Worm (Caenorhabditis elegans) whole organism, early embryonic: Measurements from ENCODE around the gene R13H4.5.

Experiments
- B0310.2 ChIP-seq: sonication (generic microtip); optimal IDR thresholded peaks from 2 replicates; lab custom pipeline; 2016; ENCODE audit warnings: mild to moderate bottlenecking, missing genetic modification characterization, missing compliant biosample characterization
- F13C5.2 ChIP-seq: sonication (generic microtip); optimal IDR thresholded peaks from 2 replicates; lab custom pipeline; 2017; ENCODE audit warnings: mild to moderate bottlenecking, missing genetic modification characterization, inconsistent platforms, missing compliant biosample characterization
- aly-1 ChIP-seq: sonication (generic microtip); optimal IDR thresholded peaks from 2 replicates; lab custom pipeline; 2016; ENCODE audit warnings: missing genetic modification characterization, missing compliant biosample characterization
- ama-1 ChIP-seq: fragments of 150-350 bp; optimal IDR thresholded peaks from 2 replicates; lab custom pipeline; 2014
- ceh-13 ChIP-seq: fragments of 200-800 bp; sonication (Bioruptor generic); optimal IDR thresholded peaks from 2 replicates; lab custom pipeline; 2018; ENCODE audit warnings: mild to moderate bottlenecking, missing genetic modification characterization, missing compliant biosample characterization
- ceh-36 ChIP-seq: sonication (generic microtip); optimal IDR thresholded peaks from 2 replicates; lab custom pipeline; 2016; ENCODE audit warnings: missing genetic modification characterization, inconsistent platforms, missing compliant biosample characterization
- ets-7 ChIP-seq: sonication (generic microtip); optimal IDR thresholded peaks from 2 replicates; lab custom pipeline; 2016; ENCODE audit warnings: missing genotype, missing genetic modification characterization, missing compliant biosample characterization
- flt-1 ChIP-seq: fragments of 200-800 bp; sonication (Bioruptor generic); IDR thresholded peaks from 2 replicates; pipeline ENCODE4 v1.3.6; 2022; ENCODE audit warnings: missing genetic modification characterization, missing compliant biosample characterization
- hmbx-1 ChIP-seq: sonication (generic microtip); optimal IDR thresholded peaks from 2 replicates; lab custom pipeline; 2016; ENCODE audit warnings: mild to moderate bottlenecking, missing genetic modification characterization, missing compliant biosample characterization
- hmg-4 ChIP-seq: fragments of 200-800 bp; sonication (Bioruptor generic); optimal IDR thresholded peaks from 2 replicates; lab custom pipeline; 2018; ENCODE audit warnings: mild to moderate bottlenecking, missing genetic modification characterization, missing compliant biosample characterization
- hnd-1 ChIP-seq: sonication (generic microtip); optimal IDR thresholded peaks from 2 replicates; lab custom pipeline; 2016; ENCODE audit warnings: missing genetic modification characterization, missing compliant biosample characterization
- pes-1 ChIP-seq: fragments of 200-800 bp; sonication (Bioruptor generic); IDR thresholded peaks from 2 replicates; pipeline ENCODE4 v1.3.6; 2022; ENCODE audit warnings: missing genetic modification reagents, missing genetic modification characterization, missing compliant biosample characterization
- scrt-1 ChIP-seq: fragments of 200-800 bp; sonication (Bioruptor generic); IDR thresholded peaks from 2 replicates; pipeline ENCODE4 v1.3.6; 2022; ENCODE audit warnings: missing genetic modification characterization, missing compliant biosample characterization
- sea-1 ChIP-seq: fragments of 200-800 bp; sonication (Bioruptor generic); conservative IDR thresholded peaks from 2 replicates; pipeline ENCODE4 v1.3.6; 2022; ENCODE audit warnings: missing genetic modification characterization, missing compliant biosample characterization
- tbx-11 ChIP-seq: fragments of 200-800 bp; sonication (Bioruptor generic); IDR thresholded peaks from 2 replicates; pipeline ENCODE4 v1.3.6; 2022; ENCODE audit warnings: missing genetic modification characterization, missing compliant biosample characterization
- tbx-37 ChIP-seq: fragments of 200-800 bp; sonication (Bioruptor generic); conservative IDR thresholded peaks from 2 replicates; pipeline ENCODE4 v1.3.6; 2022; ENCODE audit warnings: missing genetic modification reagents, missing genetic modification characterization, missing compliant biosample characterization
- tra-4 ChIP-seq: sonication (generic microtip); optimal IDR thresholded peaks from 2 replicates; lab custom pipeline; 2017; ENCODE audit warnings: missing genetic modification characterization, missing compliant biosample characterization

R13H4.5 gene

DNA sequence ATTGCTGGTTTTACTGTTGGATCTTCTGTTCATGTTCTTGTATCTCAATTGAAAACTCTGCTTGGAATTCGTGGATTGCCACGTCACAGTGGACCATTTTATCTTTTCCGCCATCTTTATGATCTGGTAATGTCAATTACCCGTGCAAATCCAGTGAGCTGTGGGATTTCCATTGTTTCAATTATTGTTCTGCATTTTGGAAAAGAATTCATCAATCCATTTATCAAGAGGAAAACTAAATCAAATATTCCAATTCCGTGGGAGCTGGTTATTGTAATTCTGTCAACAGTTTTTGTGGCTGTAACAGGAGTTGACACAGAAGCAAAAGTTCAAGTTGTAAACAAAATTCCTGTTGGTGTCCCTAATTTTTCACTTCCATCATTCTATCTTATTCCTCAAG, 16.2 kb downstream of the R13H4.5 start:
- TF ChIP-seq hmbx-1: no peak
- TF ChIP-seq tbx-37: no peak
- no peak for TF ChIP-seq B0310.2
- no peak for TF ChIP-seq aly-1 (tag; lab: Kevin White, UChicago)
- TF ChIP-seq F13C5.2 (tag; lab: Kevin White, UChicago): no peak
- TF ChIP-seq pes-1 (GFP tag; lab: Robert Waterston, UW): no peak
- no peak for TF ChIP-seq tra-4 (tag; lab: Kevin White, UChicago)
- no peak for TF ChIP-seq ets-7 (tag; lab: Kevin White, UChicago)
- no peak for TF ChIP-seq flt-1 (GFP tag; lab: Robert Waterston, UW)
- no peak for TF ChIP-seq ceh-13 (GFP tag; lab: Kevin White, UChicago)
- no peak for TF ChIP-seq ama-1 (lab: Kevin White, UChicago)
- no peak for TF ChIP-seq sea-1 (GFP tag; lab: Robert Waterston, UW)
- TF ChIP-seq hmg-4: no peak
- no peak for TF ChIP-seq tbx-11
- TF ChIP-seq ceh-36: no peak

DNA sequence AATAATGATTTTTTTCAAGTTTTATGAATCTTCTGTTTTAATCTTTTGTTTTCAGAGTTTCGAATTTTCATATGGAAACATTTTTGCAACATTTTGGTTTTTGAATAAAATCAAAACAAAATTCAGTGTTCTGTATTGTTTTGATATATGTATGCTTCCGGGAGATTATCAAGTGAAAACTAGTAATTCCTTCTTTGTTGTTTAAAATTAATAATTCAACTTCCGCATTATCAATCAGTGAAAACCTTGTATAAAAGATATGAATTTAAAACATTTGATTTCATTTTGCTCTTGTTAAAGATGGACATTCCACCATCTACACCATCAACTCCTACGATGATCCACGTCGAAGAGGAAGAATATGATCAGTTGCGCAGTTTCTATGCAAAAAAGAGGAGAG, 19.3 kb downstream of the R13H4.5 start, which contains the start of gene sulp-5:
TSS of gene sulp-5 (plus strand) at position 301 of the 400 bp plus-strand sequence.
- TF ChIP-seq hnd-1 (tag; lab: Kevin White, UChicago) (no peak), hmbx-1 (no peak), pes-1 (GFP tag; lab: Robert Waterston, UW) (no peak), scrt-1 (GFP tag; lab: Robert Waterston, UW) (no peak), tbx-37 (no peak), F13C5.2 (tag; lab: Kevin White, UChicago) (no peak), ets-7 (tag; lab: Kevin White, UChicago) (no peak), ceh-13 (GFP tag; lab: Kevin White, UChicago) (no peak), tbx-11 (no peak), tra-4 (tag; lab: Kevin White, UChicago) (no peak), ama-1 (lab: Kevin White, UChicago) (no peak), B0310.2 (no peak)

DNA sequence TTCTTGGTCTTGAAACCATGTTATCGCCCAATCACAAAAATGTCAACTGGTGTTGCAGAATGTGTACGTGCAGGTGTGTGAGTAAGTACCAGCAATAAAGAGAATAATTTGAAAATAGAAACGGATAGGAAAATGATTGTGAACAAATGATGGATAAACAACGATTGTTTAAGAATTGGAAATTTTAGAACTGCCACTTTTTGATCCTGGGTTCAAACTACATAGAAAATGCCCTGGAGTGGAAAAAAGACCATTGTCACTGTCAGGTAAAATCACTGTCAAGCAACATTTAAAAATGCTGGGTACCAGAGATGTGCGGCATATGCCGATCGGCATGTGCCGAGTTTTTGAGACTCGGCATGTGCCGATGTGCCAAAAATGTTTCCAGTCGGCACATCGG, 22.7 kb downstream of the R13H4.5 start:
- TF ChIP-seq hmg-4 (no peak), hnd-1 (tag; lab: Kevin White, UChicago) (no peak), ceh-13 (GFP tag; lab: Kevin White, UChicago) (no peak), sea-1 (GFP tag; lab: Robert Waterston, UW) (no peak), B0310.2 (no peak), ama-1 (lab: Kevin White, UChicago) (no peak), tbx-11 (no peak), flt-1 (GFP tag; lab: Robert Waterston, UW) (no peak), ets-7 (tag; lab: Kevin White, UChicago) (no peak), aly-1 (tag; lab: Kevin White, UChicago) (no peak), hmbx-1 (no peak)

DNA sequence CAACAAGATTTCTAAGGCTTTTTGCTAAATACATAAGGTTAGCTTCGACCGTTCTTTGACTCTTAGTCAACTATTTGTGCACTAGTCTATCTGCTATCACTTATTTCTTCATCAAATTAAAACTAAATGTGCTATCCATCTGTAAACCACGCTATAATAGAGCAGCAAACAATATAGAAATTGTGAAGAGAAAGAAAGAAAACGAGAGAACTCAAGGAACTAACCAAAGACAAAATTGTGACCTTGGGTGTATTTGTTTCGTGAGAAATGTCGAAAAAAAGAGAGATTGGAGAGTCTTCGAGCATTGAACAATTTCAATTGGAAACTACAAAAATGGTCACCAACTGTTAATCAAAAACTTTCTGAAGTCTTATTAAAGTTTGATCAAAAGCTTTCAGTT, 24.6 kb downstream of the R13H4.5 start:
- TF ChIP-seq sea-1 (GFP tag; lab: Robert Waterston, UW) (no peak), tbx-11 (no peak), aly-1 (tag; lab: Kevin White, UChicago) (no peak), ama-1 (lab: Kevin White, UChicago) (no peak), tbx-37 (no peak), hmg-4 (no peak), ceh-13 (GFP tag; lab: Kevin White, UChicago) (no peak), scrt-1 (GFP tag; lab: Robert Waterston, UW) (no peak), B0310.2 (no peak), flt-1 (GFP tag; lab: Robert Waterston, UW) (no peak), tra-4 (tag; lab: Kevin White, UChicago) (no peak)

DNA sequence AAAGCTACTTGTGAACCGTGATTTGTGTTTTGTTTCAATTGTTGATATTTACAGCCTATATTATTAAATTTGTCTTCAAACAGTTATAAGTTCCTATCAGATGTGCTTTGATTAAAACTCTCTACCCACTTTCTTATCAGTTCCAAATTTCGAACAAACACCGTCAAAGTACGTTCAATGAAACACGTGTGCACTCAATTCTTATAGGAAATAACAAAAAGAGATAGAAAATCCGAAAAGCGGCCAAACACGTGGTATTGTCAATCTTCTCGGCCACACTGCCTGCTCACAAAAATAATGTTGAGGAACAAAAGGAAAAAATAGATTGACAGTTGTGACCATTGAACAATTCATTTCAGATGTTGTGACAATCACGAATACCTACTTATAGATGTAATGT, 25.5 kb downstream of the R13H4.5 start:
- TF ChIP-seq F13C5.2 (tag; lab: Kevin White, UChicago) (no peak), tbx-11 (no peak)

DNA sequence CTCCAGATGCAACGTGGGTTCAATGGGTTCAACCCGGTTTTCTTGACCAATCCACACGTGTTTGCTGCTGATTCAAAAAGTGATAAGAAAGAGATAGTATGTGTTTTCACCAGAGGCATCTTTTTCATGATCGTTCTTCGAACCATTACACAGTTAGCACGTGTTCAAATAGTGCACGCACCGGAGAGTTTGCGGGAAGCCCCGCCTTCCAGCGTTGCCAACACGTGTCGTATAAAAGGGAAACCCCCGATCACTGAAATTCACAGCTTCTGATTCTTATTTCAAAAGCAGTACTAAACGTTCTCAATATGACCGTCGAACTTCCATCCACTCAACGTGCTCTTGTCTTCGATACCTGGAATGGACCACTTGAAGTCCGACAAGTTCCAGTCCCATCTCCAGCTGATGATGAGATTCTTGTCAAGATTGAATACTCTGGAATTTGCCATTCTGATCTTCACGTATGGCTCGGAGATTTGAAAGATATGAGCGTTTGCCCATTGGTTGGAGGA, 27.6 kb downstream of the R13H4.5 start, which contains the start of gene adh-1:
TSS of gene adh-1 (plus strand) at position 261 of the 512 bp plus-strand sequence.
- TF ChIP-seq sea-1 (GFP tag; lab: Robert Waterston, UW): no peak
- no peak for TF ChIP-seq tbx-11
- no peak for TF ChIP-seq pes-1 (GFP tag; lab: Robert Waterston, UW)
- no peak for TF ChIP-seq ceh-36
- TF ChIP-seq scrt-1 (GFP tag; lab: Robert Waterston, UW): no peak
- no peak for TF ChIP-seq ceh-13 (GFP tag; lab: Kevin White, UChicago)
- TF ChIP-seq tbx-37: no peak
- no peak for TF ChIP-seq hnd-1 (tag; lab: Kevin White, UChicago)
- no peak for TF ChIP-seq aly-1 (tag; lab: Kevin White, UChicago)
- no peak for TF ChIP-seq ama-1 (lab: Kevin White, UChicago)
- no peak for TF ChIP-seq flt-1 (GFP tag; lab: Robert Waterston, UW)
- TF ChIP-seq B0310.2: no peak
- no peak for TF ChIP-seq tra-4 (tag; lab: Kevin White, UChicago)
- TF ChIP-seq hmbx-1: no peak
- no peak for TF ChIP-seq hmg-4
- TF ChIP-seq ets-7 (tag; lab: Kevin White, UChicago): no peak

DNA sequence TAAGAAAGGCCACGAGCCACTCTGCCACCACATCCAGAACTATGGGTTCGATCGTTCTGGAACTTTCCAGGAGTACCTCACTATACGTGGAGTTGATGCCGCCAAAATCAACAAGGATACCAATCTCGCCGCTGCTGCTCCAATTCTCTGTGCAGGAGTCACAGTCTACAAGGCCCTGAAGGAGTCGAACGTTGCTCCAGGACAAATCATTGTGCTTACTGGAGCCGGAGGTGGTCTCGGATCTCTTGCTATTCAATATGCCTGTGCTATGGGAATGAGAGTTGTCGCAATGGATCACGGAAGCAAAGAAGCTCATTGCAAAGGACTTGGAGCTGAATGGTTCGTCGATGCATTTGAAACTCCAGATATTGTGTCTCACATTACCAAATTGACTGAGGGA, 28.2 kb downstream of the R13H4.5 start:
- no peak for TF ChIP-seq flt-1 (GFP tag; lab: Robert Waterston, UW)
- TF ChIP-seq ets-7 (tag; lab: Kevin White, UChicago): no peak
- TF ChIP-seq sea-1 (GFP tag; lab: Robert Waterston, UW): no peak
- TF ChIP-seq ceh-36: no peak
- TF ChIP-seq hnd-1 (tag; lab: Kevin White, UChicago): no peak
- TF ChIP-seq hmg-4: no peak
- TF ChIP-seq ama-1 (lab: Kevin White, UChicago): no peak
- TF ChIP-seq B0310.2: no peak
